Worm (Caenorhabditis elegans) whole organism, early embryonic: ENCODE measurements around the gene C01F1.6.

ENCODE experiments used
- B0310.2 ChIP-seq: sonication (generic microtip); optimal IDR thresholded peaks from 2 replicates; lab custom pipeline; 2016; ENCODE audit warnings: mild to moderate bottlenecking, missing genetic modification characterization, missing compliant biosample characterization
- F13C5.2 ChIP-seq: sonication (generic microtip); optimal IDR thresholded peaks from 2 replicates; lab custom pipeline; 2017; ENCODE audit warnings: mild to moderate bottlenecking, missing genetic modification characterization, inconsistent platforms, missing compliant biosample characterization
- aly-1 ChIP-seq: sonication (generic microtip); optimal IDR thresholded peaks from 2 replicates; lab custom pipeline; 2016; ENCODE audit warnings: missing genetic modification characterization, missing compliant biosample characterization
- ama-1 ChIP-seq: fragments of 150-350 bp; optimal IDR thresholded peaks from 2 replicates; lab custom pipeline; 2014
- ceh-13 ChIP-seq: fragments of 200-800 bp; sonication (Bioruptor generic); optimal IDR thresholded peaks from 2 replicates; lab custom pipeline; 2018; ENCODE audit warnings: mild to moderate bottlenecking, missing genetic modification characterization, missing compliant biosample characterization
- ceh-36 ChIP-seq: sonication (generic microtip); optimal IDR thresholded peaks from 2 replicates; lab custom pipeline; 2016; ENCODE audit warnings: missing genetic modification characterization, inconsistent platforms, missing compliant biosample characterization
- ets-7 ChIP-seq: sonication (generic microtip); optimal IDR thresholded peaks from 2 replicates; lab custom pipeline; 2016; ENCODE audit warnings: missing genotype, missing genetic modification characterization, missing compliant biosample characterization
- flt-1 ChIP-seq: fragments of 200-800 bp; sonication (Bioruptor generic); IDR thresholded peaks from 2 replicates; pipeline ENCODE4 v1.3.6; 2022; ENCODE audit warnings: missing genetic modification characterization, missing compliant biosample characterization
- hmbx-1 ChIP-seq: sonication (generic microtip); optimal IDR thresholded peaks from 2 replicates; lab custom pipeline; 2016; ENCODE audit warnings: mild to moderate bottlenecking, missing genetic modification characterization, missing compliant biosample characterization
- hmg-4 ChIP-seq: fragments of 200-800 bp; sonication (Bioruptor generic); optimal IDR thresholded peaks from 2 replicates; lab custom pipeline; 2018; ENCODE audit warnings: mild to moderate bottlenecking, missing genetic modification characterization, missing compliant biosample characterization
- hnd-1 ChIP-seq: sonication (generic microtip); optimal IDR thresholded peaks from 2 replicates; lab custom pipeline; 2016; ENCODE audit warnings: missing genetic modification characterization, missing compliant biosample characterization
- pes-1 ChIP-seq: fragments of 200-800 bp; sonication (Bioruptor generic); IDR thresholded peaks from 2 replicates; pipeline ENCODE4 v1.3.6; 2022; ENCODE audit warnings: missing genetic modification reagents, missing genetic modification characterization, missing compliant biosample characterization
- scrt-1 ChIP-seq: fragments of 200-800 bp; sonication (Bioruptor generic); IDR thresholded peaks from 2 replicates; pipeline ENCODE4 v1.3.6; 2022; ENCODE audit warnings: missing genetic modification characterization, missing compliant biosample characterization
- sea-1 ChIP-seq: fragments of 200-800 bp; sonication (Bioruptor generic); conservative IDR thresholded peaks from 2 replicates; pipeline ENCODE4 v1.3.6; 2022; ENCODE audit warnings: missing genetic modification characterization, missing compliant biosample characterization
- tbx-11 ChIP-seq: fragments of 200-800 bp; sonication (Bioruptor generic); IDR thresholded peaks from 2 replicates; pipeline ENCODE4 v1.3.6; 2022; ENCODE audit warnings: missing genetic modification characterization, missing compliant biosample characterization
- tbx-37 ChIP-seq: fragments of 200-800 bp; sonication (Bioruptor generic); conservative IDR thresholded peaks from 2 replicates; pipeline ENCODE4 v1.3.6; 2022; ENCODE audit warnings: missing genetic modification reagents, missing genetic modification characterization, missing compliant biosample characterization
- tra-4 ChIP-seq: sonication (generic microtip); optimal IDR thresholded peaks from 2 replicates; lab custom pipeline; 2017; ENCODE audit warnings: missing genetic modification characterization, missing compliant biosample characterization

Gene C01F1.6

DNA sequence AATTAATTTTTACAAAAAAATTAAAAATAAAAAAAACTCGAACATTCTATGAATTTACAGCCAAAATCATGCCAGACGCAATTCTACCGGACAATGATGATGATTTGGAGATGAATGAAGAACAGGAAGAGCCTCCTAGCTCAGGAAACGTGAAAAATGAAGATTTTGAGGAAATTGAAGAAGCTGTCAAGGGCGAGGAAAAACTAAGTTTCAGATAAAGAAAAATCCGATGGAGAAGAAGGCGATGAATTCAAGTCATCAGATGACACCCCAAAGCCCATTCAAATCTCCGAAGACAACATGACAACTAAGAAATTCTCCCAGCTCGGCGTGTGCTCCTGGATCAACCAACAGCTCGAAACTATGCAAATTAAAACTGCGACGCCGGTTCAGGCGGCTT lies 33.8 kb upstream of the C01F1.6 start, which contains the start of gene Y52E8A.1:
Y52E8A.1 (plus strand) TSS at position 301 of the 400 bp plus-strand sequence.
- TF ChIP-seq flt-1 (GFP tag; lab: Robert Waterston, UW) (no peak), tra-4 (tag; lab: Kevin White, UChicago) (no peak), tbx-37 (no peak), hmg-4 (no peak), pes-1 (GFP tag; lab: Robert Waterston, UW) (no peak), tbx-11 (no peak)

DNA sequence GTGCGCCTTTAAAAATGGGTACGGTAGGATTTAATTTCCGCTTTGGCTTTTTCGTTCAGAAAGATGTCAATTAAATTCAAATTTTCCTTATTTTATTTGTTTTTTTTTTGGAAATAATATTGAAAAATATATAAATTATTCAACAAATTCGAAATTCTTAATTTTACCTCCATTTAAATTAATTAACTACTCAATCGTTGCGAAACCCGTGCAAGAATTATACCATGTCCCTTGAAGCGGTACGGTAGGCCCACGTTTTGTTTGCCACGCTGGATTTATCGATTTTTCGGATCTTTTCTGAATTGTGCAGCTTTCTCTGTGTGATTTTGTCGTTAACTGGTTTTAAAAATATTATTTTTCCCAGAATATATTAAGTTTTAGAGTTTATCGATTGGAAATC lies 32.4 kb upstream of the C01F1.6 start, which contains the start of gene Y52E8A.2:
Y52E8A.2 (plus strand) TSS at position 382 of the 400 bp plus-strand sequence.
- no peak for TF ChIP-seq B0310.2 (tag; lab: Kevin White, UChicago)
- no peak for TF ChIP-seq hmg-4
- TF ChIP-seq scrt-1 (GFP tag; lab: Robert Waterston, UW), result no peak
- TF ChIP-seq tra-4 (tag; lab: Kevin White, UChicago), result no peak
- no peak for TF ChIP-seq hnd-1
- no peak for TF ChIP-seq sea-1 (GFP tag; lab: Robert Waterston, UW)
- no peak for TF ChIP-seq pes-1 (GFP tag; lab: Robert Waterston, UW)
- TF ChIP-seq ceh-36 (tag; lab: Kevin White, UChicago), result no peak
- TF ChIP-seq hmbx-1 (tag; lab: Kevin White, UChicago), result no peak
- no peak for TF ChIP-seq tbx-37

DNA sequence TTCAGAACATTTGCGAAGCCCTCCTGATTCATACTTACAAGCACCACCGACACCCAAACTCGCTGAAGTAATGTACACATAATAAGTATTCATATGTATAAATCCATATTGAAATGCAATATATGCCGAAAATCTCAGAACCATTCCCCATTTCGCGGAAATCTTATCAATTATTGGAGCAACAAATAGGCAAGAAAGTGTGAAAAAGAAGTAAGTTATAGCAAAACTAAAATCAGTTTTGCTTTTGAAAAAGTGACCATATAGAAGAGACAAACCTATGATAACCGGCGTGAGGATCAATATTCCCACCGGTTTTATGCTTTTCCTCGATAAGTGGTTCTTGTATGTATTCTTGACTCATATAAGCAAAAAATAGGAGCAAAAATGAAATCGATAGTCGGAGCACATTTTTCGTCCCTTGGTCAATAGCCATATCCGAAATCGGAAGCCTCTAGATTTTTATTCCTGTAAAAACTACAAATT lies 31.6 kb upstream of the C01F1.6 start, which contains the start of gene Y52E8A.6:
Y52E8A.6 (minus strand) TSS at position 433 of the 483 bp plus-strand sequence.
- TF ChIP-seq hmbx-1 (tag; lab: Kevin White, UChicago) (no peak), flt-1 (GFP tag; lab: Robert Waterston, UW) (no peak), tbx-37 (no peak), hmg-4 (no peak), tbx-11 (no peak), F13C5.2 (tag; lab: Kevin White, UChicago) (no peak), ets-7 (no peak), pes-1 (GFP tag; lab: Robert Waterston, UW) (no peak), aly-1 (tag; lab: Kevin White, UChicago) (no peak), ceh-36 (tag; lab: Kevin White, UChicago) (no peak), hnd-1 (no peak), sea-1 (GFP tag; lab: Robert Waterston, UW) (no peak)

DNA sequence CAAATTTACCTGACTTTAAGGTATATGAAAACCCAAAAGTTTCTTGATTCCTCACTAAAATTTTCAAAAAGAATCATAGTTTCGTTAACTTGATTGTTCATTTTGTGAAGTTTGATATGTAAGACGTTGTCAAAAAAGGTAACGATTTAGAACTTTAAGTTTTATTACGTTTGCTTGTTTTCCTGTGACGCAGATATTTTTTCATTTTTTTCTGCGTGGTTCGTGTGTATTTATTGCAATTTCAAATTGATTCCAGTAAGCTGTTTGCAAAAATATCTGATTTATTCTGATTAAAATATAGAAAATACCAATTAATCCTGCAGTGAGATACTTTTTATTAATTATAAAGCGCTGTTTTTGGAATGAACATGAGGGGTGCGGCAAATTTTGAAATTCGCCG lies 28.0 kb upstream of the C01F1.6 start, which contains the start of gene srw-40:
srw-40 (minus strand) TSS at position 101 of the 400 bp plus-strand sequence.
- no peak for TF ChIP-seq ama-1 (lab: Kevin White, UChicago)
- TF ChIP-seq hmbx-1 (tag; lab: Kevin White, UChicago), result no peak
- TF ChIP-seq F13C5.2 (tag; lab: Kevin White, UChicago), result no peak
- TF ChIP-seq ceh-13, result no peak
- no peak for TF ChIP-seq hmg-4

DNA sequence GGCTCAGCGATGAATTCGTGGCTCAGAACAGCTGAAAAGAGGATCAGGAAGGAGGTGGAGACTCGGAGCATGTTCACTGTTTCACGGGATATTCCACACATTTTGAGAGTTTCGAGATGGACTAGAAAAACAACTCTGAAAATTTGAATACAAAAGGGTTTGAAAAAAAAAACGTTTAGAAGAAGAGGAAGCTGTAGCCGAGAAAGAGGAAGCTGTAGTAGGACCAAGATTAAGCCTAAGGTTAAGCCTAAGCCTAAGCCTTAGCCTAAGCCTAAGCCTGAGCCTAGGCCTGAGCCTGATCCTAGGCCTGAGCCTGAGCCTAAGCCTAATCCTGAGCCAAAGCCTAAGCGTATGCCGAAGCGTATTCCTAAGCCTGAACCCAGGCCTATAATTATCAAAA lies 24.1 kb upstream of the C01F1.6 start, which contains the start of gene plep-1:
plep-1 (minus strand) TSS at position 101 of the 400 bp plus-strand sequence.
- peak; percentile 39 for TF ChIP-seq ceh-36 (tag; lab: Kevin White, UChicago)
- no peak for TF ChIP-seq pes-1 (GFP tag; lab: Robert Waterston, UW)

ce11 chrII:4306921-4307630 lies 19.1 kb upstream of the C01F1.6 start, which contains the start of gene Y52E8A.3:
Gene Y52E8A.3 (minus strand): TSS chrII:4306971.
- no peak for TF ChIP-seq ceh-36 (tag; lab: Kevin White, UChicago)
- no peak for TF ChIP-seq B0310.2 (tag; lab: Kevin White, UChicago)
- TF ChIP-seq tbx-11, result no peak
- no peak for TF ChIP-seq ets-7
- no peak for TF ChIP-seq ceh-13
- TF ChIP-seq tbx-37, result no peak
- no peak for TF ChIP-seq tra-4 (tag; lab: Kevin White, UChicago)
- TF ChIP-seq aly-1 (tag; lab: Kevin White, UChicago), result no peak
- no peak for TF ChIP-seq hnd-1
- no peak for TF ChIP-seq sea-1 (GFP tag; lab: Robert Waterston, UW)
- TF ChIP-seq pes-1 (GFP tag; lab: Robert Waterston, UW), result no peak
- TF ChIP-seq ama-1 (lab: Kevin White, UChicago), result no peak
- TF ChIP-seq scrt-1 (GFP tag; lab: Robert Waterston, UW), result no peak
- no peak for TF ChIP-seq hmg-4
- no peak for TF ChIP-seq hmbx-1 (tag; lab: Kevin White, UChicago)
- no peak for TF ChIP-seq flt-1 (GFP tag; lab: Robert Waterston, UW)
- no peak for TF ChIP-seq F13C5.2 (tag; lab: Kevin White, UChicago)

DNA sequence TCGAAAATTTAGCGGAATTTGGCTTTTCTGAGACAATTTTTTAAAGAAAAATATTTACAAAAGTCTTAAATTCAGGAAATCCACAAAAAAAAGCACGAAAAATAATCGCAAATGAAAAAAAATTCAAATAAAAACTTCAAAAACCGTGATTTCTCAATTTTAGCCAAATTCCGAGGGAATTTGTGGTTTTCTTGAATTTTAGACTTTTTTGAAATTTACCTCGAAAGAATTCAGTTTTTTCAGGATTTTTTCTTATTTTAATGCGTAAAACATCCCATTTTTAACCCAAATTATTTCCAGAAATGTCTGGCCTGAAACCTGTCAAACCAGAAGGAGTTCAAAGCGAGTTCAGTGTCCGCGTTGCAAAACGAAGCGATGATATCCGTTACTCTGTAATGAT lies 13.3 kb upstream of the C01F1.6 start, which contains the start of gene gtf-2F1:
gtf-2F1 (plus strand) TSS at position 301 of the 400 bp plus-strand sequence.
- TF ChIP-seq B0310.2 (tag; lab: Kevin White, UChicago), result no peak
- no peak for TF ChIP-seq tra-4 (tag; lab: Kevin White, UChicago)
- TF ChIP-seq hmbx-1 (tag; lab: Kevin White, UChicago), result no peak
- no peak for TF ChIP-seq ets-7
- no peak for TF ChIP-seq aly-1 (tag; lab: Kevin White, UChicago)
- no peak for TF ChIP-seq ama-1 (lab: Kevin White, UChicago)
- no peak for TF ChIP-seq scrt-1 (GFP tag; lab: Robert Waterston, UW)
- TF ChIP-seq ceh-13, result no peak
- no peak for TF ChIP-seq F13C5.2 (tag; lab: Kevin White, UChicago)
- TF ChIP-seq flt-1 (GFP tag; lab: Robert Waterston, UW), result no peak
- TF ChIP-seq hnd-1, result no peak
- TF ChIP-seq ceh-36 (tag; lab: Kevin White, UChicago), result no peak
- TF ChIP-seq tbx-11, result no peak
- TF ChIP-seq pes-1 (GFP tag; lab: Robert Waterston, UW), result no peak
- no peak for TF ChIP-seq hmg-4
- TF ChIP-seq sea-1 (GFP tag; lab: Robert Waterston, UW), result no peak
